Worm (Caenorhabditis elegans): ENCODE measurements around the gene M28.9.

The M28.9 gene

ce11 chrII:10598970-10599369 lies 40.2 kb upstream of the M28.9 start, which contains the start of gene C14A4.9:
Gene C14A4.9 (plus strand): TSS chrII:10599337.
- TF ChIP-seq elt-3 (tag; optimal IDR thresholded peaks at IDR 0.05) (peak; percentile 79), mab-5 (tag; optimal IDR thresholded peaks at IDR 0.05) (no peak), flh-1 (GFP tag; optimal IDR thresholded peaks at IDR 0.05) (no peak), ceh-83 (GFP tag; optimal IDR thresholded peaks at IDR 0.05) (no peak)

- TF ChIP-seq cnd-1 (tag; optimal IDR thresholded peaks at IDR 0.05): no peak
- no peak for TF ChIP-seq M03D4.4 (tag; optimal IDR thresholded peaks at IDR 0.05)
- no peak for TF ChIP-seq unc-39 (tag; optimal IDR thresholded peaks at IDR 0.05)
- no peak for TF ChIP-seq flh-1 (GFP tag; optimal IDR thresholded peaks at IDR 0.05)
- TF ChIP-seq ceh-43 (GFP tag; optimal IDR thresholded peaks at IDR 0.05): no peak
- TF ChIP-seq unc-120 (tag; optimal IDR thresholded peaks at IDR 0.05; ENCODE audit: poor library complexity, severe bottlenecking): no peak
- TF ChIP-seq elt-1 (tag; optimal IDR thresholded peaks at IDR 0.05; ENCODE audit: borderline replicate concordance, insufficient read depth): no peak
- TF ChIP-seq nhr-237 (tag; optimal IDR thresholded peaks at IDR 0.05): no peak
- no peak for TF ChIP-seq ces-1 (GFP tag; optimal IDR thresholded peaks at IDR 0.05)
- TF ChIP-seq mab-5 (tag; optimal IDR thresholded peaks at IDR 0.05): no peak
- no peak for TF ChIP-seq tbx-8 (GFP tag; optimal IDR thresholded peaks at IDR 0.05)
- TF ChIP-seq elt-3 (tag; optimal IDR thresholded peaks at IDR 0.05): no peak
- TF ChIP-seq lin-32 (GFP tag; optimal IDR thresholded peaks at IDR 0.05): no peak
- TF ChIP-seq lsy-2 (tag; optimal IDR thresholded peaks at IDR 0.05): no peak
- no peak for TF ChIP-seq ceh-39 (tag; optimal IDR thresholded peaks at IDR 0.05)
- no peak for TF ChIP-seq nhr-28 (tag; optimal IDR thresholded peaks at IDR 0.05)
- TF ChIP-seq sptf-1 (tag; optimal IDR thresholded peaks at IDR 0.05): no peak
Measured at ce11 chrII:10602184-10602583, 37.0 kb upstream of the M28.9 start, which contains the start of gene srv-2. Gene srv-2 (minus strand): TSS chrII:10602284.

ce11 chrII:10603560-10603959 lies 35.6 kb upstream of the M28.9 start:
- TF ChIP-seq pha-4 (tag; optimal IDR thresholded peaks at IDR 0.05) (no peak), drap-1 (GFP tag; optimal IDR thresholded peaks at IDR 0.05) (no peak), elt-3 (tag; optimal IDR thresholded peaks at IDR 0.05) (no peak), lsy-2 (tag; optimal IDR thresholded peaks at IDR 0.05) (no peak), ces-1 (GFP tag; optimal IDR thresholded peaks at IDR 0.05) (no peak), nhr-76 (tag; optimal IDR thresholded peaks at IDR 0.05) (no peak), snpc-4 (tag; optimal IDR thresholded peaks at IDR 0.05) (no peak), nhr-28 (tag; optimal IDR thresholded peaks at IDR 0.05) (no peak), lin-13 (tag; optimal IDR thresholded peaks at IDR 0.05) (no peak), ceh-39 (tag; optimal IDR thresholded peaks at IDR 0.05) (no peak), elt-1 (tag; optimal IDR thresholded peaks at IDR 0.05; ENCODE audit: borderline replicate concordance, insufficient read depth) (no peak), mep-1 (tag; optimal IDR thresholded peaks at IDR 0.05) (no peak), unc-39 (tag; optimal IDR thresholded peaks at IDR 0.05) (no peak), bed-3 (GFP tag; optimal IDR thresholded peaks at IDR 0.05) (no peak), zip-8 (tag; optimal IDR thresholded peaks at IDR 0.05) (no peak), unc-62 (GFP tag; optimal IDR thresholded peaks at IDR 0.05) (no peak), hlh-1 (tag; optimal IDR thresholded peaks at IDR 0.05) (no peak), ceh-83 (GFP tag; optimal IDR thresholded peaks at IDR 0.05) (no peak), blmp-1 (tag; optimal IDR thresholded peaks at IDR 0.05) (no peak), sem-2 (GFP tag; optimal IDR thresholded peaks at IDR 0.05) (no peak)

ce11 chrII:10605512-10605911 lies 33.7 kb upstream of the M28.9 start, which contains the start of gene taf-13:
Gene taf-13 (minus strand): TSS chrII:10605612.
- TF ChIP-seq nhr-237 (tag; optimal IDR thresholded peaks at IDR 0.05): no peak
- TF ChIP-seq mab-5 (tag; optimal IDR thresholded peaks at IDR 0.05): no peak
- no peak for TF ChIP-seq nhr-28 (tag; optimal IDR thresholded peaks at IDR 0.05)
- TF ChIP-seq ceh-83 (GFP tag; optimal IDR thresholded peaks at IDR 0.05): no peak
- no peak for TF ChIP-seq snpc-4 (tag; optimal IDR thresholded peaks at IDR 0.05)
- TF ChIP-seq nhr-12 (tag; optimal IDR thresholded peaks at IDR 0.05): no peak
- no peak for TF ChIP-seq drap-1 (GFP tag; optimal IDR thresholded peaks at IDR 0.05)
- no peak for TF ChIP-seq cnd-1 (tag; optimal IDR thresholded peaks at IDR 0.05)
- TF ChIP-seq blmp-1 (tag; optimal IDR thresholded peaks at IDR 0.05): no peak
- TF ChIP-seq mls-2 (tag; optimal IDR thresholded peaks at IDR 0.05): no peak
- no peak for TF ChIP-seq mep-1 (tag; optimal IDR thresholded peaks at IDR 0.05)
- no peak for TF ChIP-seq bed-3 (GFP tag; optimal IDR thresholded peaks at IDR 0.05)
- TF ChIP-seq unc-62 (GFP tag; optimal IDR thresholded peaks at IDR 0.05): no peak
- TF ChIP-seq M03D4.4 (tag; optimal IDR thresholded peaks at IDR 0.05): no peak
- TF ChIP-seq ces-1 (GFP tag; optimal IDR thresholded peaks at IDR 0.05): no peak
- TF ChIP-seq nhr-76 (tag; optimal IDR thresholded peaks at IDR 0.05): no peak

All from whole organism, mixed stage, embryonic.